Fruit fly (Drosophila melanogaster) whole organism, pupa: ENCODE results near the gene Sec71.

ENCODE experiments used
- CG10348 ChIP-seq: fragments of 200-800 bp; sonication (Bioruptor generic); IDR thresholded peaks from 2 replicates; pipeline ENCODE4 v1.3.6; 2022; ENCODE audit warnings: missing biosample characterization, missing genetic modification characterization
- CG15710 ChIP-seq: fragments of 200-800 bp; sonication (Bioruptor generic); optimal IDR thresholded peaks from 2 replicates; lab custom pipeline; 2018; ENCODE audit warnings: missing biosample characterization, mild to moderate bottlenecking, missing genetic modification characterization, moderate library complexity
- Ets98B ChIP-seq: fragments of 200-800 bp; sonication (Bioruptor generic); IDR thresholded peaks from 2 replicates; pipeline ENCODE4 v1.3.6; 2022; ENCODE audit warnings: missing biosample characterization, missing genetic modification characterization
- Pif1B ChIP-seq: fragments of 200-800 bp; sonication (Bioruptor generic); optimal IDR thresholded peaks from 3 replicates; lab custom pipeline; 2016; ENCODE audit warnings: missing biosample characterization, missing genetic modification characterization

dm6 chr2L:13849125-13849524 lies 55.8 kb downstream of the Sec71 start, which contains the start of gene CG7968:
- TF ChIP-seq CG15710 (tag; lab: Kevin White, UChicago) (no peak), Pif1B (GFP tag; lab: Kevin White, UChicago) (no peak), CG10348 (GFP tag; lab: Robert Waterston, UW) (no peak), Ets98B (GFP tag; lab: Robert Waterston, UW) (no peak)
